Worm (Caenorhabditis elegans) whole organism, late embryonic: ENCODE measurements around the gene srn-1.

Experiments used
- C08G9.2 ChIP-seq: sonication (generic microtip); optimal IDR thresholded peaks from 2 replicates; lab custom pipeline; 2016; ENCODE audit warnings: mild to moderate bottlenecking, missing genetic modification characterization, moderate library complexity, missing compliant biosample characterization
- T23F11.4 ChIP-seq: fragments of 200-800 bp; sonication (Bioruptor generic); optimal IDR thresholded peaks from 2 replicates; lab custom pipeline; 2018; ENCODE audit warnings: mild to moderate bottlenecking, missing genetic modification characterization, missing compliant biosample characterization
- ahr-1 ChIP-seq: sonication (generic microtip); optimal IDR thresholded peaks from 2 replicates; lab custom pipeline; 2016; ENCODE audit warnings: missing genetic modification characterization, missing compliant biosample characterization
- ceh-14 ChIP-seq: sonication (generic microtip); optimal IDR thresholded peaks from 2 replicates; lab custom pipeline; 2016; ENCODE audit warnings: missing genotype, missing genetic modification characterization, missing compliant biosample characterization
- ceh-18 ChIP-seq: sonication (generic microtip); optimal IDR thresholded peaks from 2 replicates; lab custom pipeline; 2016; ENCODE audit warnings: missing genetic modification characterization, missing compliant biosample characterization
- ceh-19 ChIP-seq: fragments of 200-800 bp; sonication (Bioruptor generic); optimal IDR thresholded peaks from 2 replicates; lab custom pipeline; 2018; ENCODE audit warnings: mild to moderate bottlenecking, missing genetic modification characterization, missing compliant biosample characterization
- ceh-2 ChIP-seq: sonication (generic microtip); optimal IDR thresholded peaks from 2 replicates; lab custom pipeline; 2016; ENCODE audit warnings: missing genotype, missing genetic modification characterization, missing compliant biosample characterization
- ceh-22 ChIP-seq: sonication (generic microtip); optimal IDR thresholded peaks from 2 replicates; lab custom pipeline; 2017; ENCODE audit warnings: missing biosample characterization, missing genetic modification characterization
- ceh-24 ChIP-seq: sonication (generic microtip); optimal IDR thresholded peaks from 2 replicates; lab custom pipeline; 2016; ENCODE audit warnings: mild to moderate bottlenecking, missing genetic modification characterization, missing compliant biosample characterization
- ceh-45 ChIP-seq: fragments of 200-800 bp; sonication (Bioruptor generic); IDR thresholded peaks from 2 replicates; pipeline ENCODE4 v1.3.6; 2022; ENCODE audit warnings: missing genetic modification reagents, missing genetic modification characterization, missing compliant biosample characterization
- elt-2 ChIP-seq: sonication (generic microtip); optimal IDR thresholded peaks from 2 replicates; lab custom pipeline; 2016; ENCODE audit warnings: missing genetic modification reagents, missing genetic modification characterization, missing compliant biosample characterization
- elt-4 ChIP-seq: sonication (generic microtip); optimal IDR thresholded peaks from 2 replicates; lab custom pipeline; 2016; ENCODE audit warnings: missing genetic modification characterization, missing compliant biosample characterization
- fkh-10 ChIP-seq: fragments of 150-350 bp; optimal IDR thresholded peaks from 2 replicates; lab custom pipeline; 2014; ENCODE audit warnings: missing biosample characterization, missing genetic modification reagents, missing genetic modification characterization
- fkh-6 ChIP-seq: sonication (generic microtip); optimal IDR thresholded peaks from 2 replicates; lab custom pipeline; 2016; ENCODE audit warnings: missing genetic modification characterization, missing compliant biosample characterization
- gmeb-2 ChIP-seq: sonication (generic microtip); optimal IDR thresholded peaks from 2 replicates; lab custom pipeline; 2016; ENCODE audit warnings: missing genetic modification characterization, inconsistent platforms, missing compliant biosample characterization
- hlh-13 ChIP-seq: fragments of 200-800 bp; sonication (Bioruptor generic); optimal IDR thresholded peaks from 2 replicates; lab custom pipeline; 2018; ENCODE audit warnings: mild to moderate bottlenecking, missing genetic modification characterization, missing compliant biosample characterization
- hlh-15 ChIP-seq: sonication (generic microtip); optimal IDR thresholded peaks from 2 replicates; lab custom pipeline; 2016; ENCODE audit warnings: missing genetic modification characterization, missing compliant biosample characterization
- mec-3 ChIP-seq: sonication (generic microtip); optimal IDR thresholded peaks from 2 replicates; lab custom pipeline; 2016; ENCODE audit warnings: borderline replicate concordance, missing genetic modification characterization, missing compliant biosample characterization
- nhr-11 ChIP-seq: fragments of 150-350 bp; optimal IDR thresholded peaks from 2 replicates; lab custom pipeline; 2014; ENCODE audit warnings: missing biosample characterization, missing genetic modification characterization
- nhr-232 ChIP-seq: sonication (generic microtip); optimal IDR thresholded peaks from 2 replicates; lab custom pipeline; 2016; ENCODE audit warnings: missing genetic modification characterization, missing compliant biosample characterization
- npax-4 ChIP-seq: sonication (generic microtip); optimal IDR thresholded peaks from 2 replicates; lab custom pipeline; 2016; ENCODE audit warnings: missing genetic modification characterization, missing compliant biosample characterization
- odd-2 ChIP-seq: sonication (generic microtip); optimal IDR thresholded peaks from 2 replicates; lab custom pipeline; 2017; ENCODE audit warnings: antibody characterized with exemption, mild to moderate bottlenecking, missing genetic modification characterization, missing compliant biosample characterization
- pag-3 ChIP-seq: sonication (generic microtip); optimal IDR thresholded peaks from 2 replicates; lab custom pipeline; 2016; ENCODE audit warnings: missing compliant biosample characterization, missing genetic modification characterization, borderline replicate concordance
- pha-4 ChIP-seq: fragments of 150-350 bp; optimal IDR thresholded peaks from 2 replicates; lab custom pipeline; 2018; ENCODE audit warnings: missing biosample characterization, missing genetic modification reagents, missing genetic modification characterization
- pros-1 ChIP-seq: fragments of 150-350 bp; optimal IDR thresholded peaks from 2 replicates; lab custom pipeline; 2014; ENCODE audit warnings: missing biosample characterization, missing genetic modification reagents, missing genetic modification characterization
- sdc-2 ChIP-seq: sonication (generic microtip); optimal IDR thresholded peaks from 2 replicates; lab custom pipeline; 2016; ENCODE audit warnings: missing genotype, missing genetic modification characterization, missing compliant biosample characterization
- sox-2 ChIP-seq: fragments of 200-800 bp; sonication (Bioruptor generic); IDR thresholded peaks from 2 replicates; pipeline ENCODE4 v1.3.6; 2022; ENCODE audit warnings: missing genetic modification reagents, missing genetic modification characterization, missing compliant biosample characterization
- tbx-7 ChIP-seq: sonication (generic microtip); optimal IDR thresholded peaks from 2 replicates; lab custom pipeline; 2016; ENCODE audit warnings: missing genotype, missing genetic modification characterization, missing compliant biosample characterization
- unc-42 ChIP-seq: sonication (generic microtip); optimal IDR thresholded peaks from 2 replicates; lab custom pipeline; 2016; ENCODE audit warnings: missing genotype, missing genetic modification characterization, missing compliant biosample characterization

The srn-1 gene

ce11 chrV:6244631-6245030 lies 41.6 kb downstream of the srn-1 start:
- TF ChIP-seq ceh-18 (tag; lab: Kevin White, UChicago) (no peak), unc-42 (peak; percentile 45), ceh-22 (tag; lab: Kevin White, UChicago) (no peak)

ce11 chrV:6243260-6243659 lies 43.0 kb downstream of the srn-1 start:
- TF ChIP-seq elt-2 (peak; percentile 0), pag-3 (tag; lab: Kevin White, UChicago) (no peak)

ce11 chrV:6240735-6241134 lies 45.5 kb downstream of the srn-1 start:
- no peak for TF ChIP-seq T23F11.4 (GFP tag; lab: Kevin White, UChicago)
- no peak for TF ChIP-seq ceh-18 (tag; lab: Kevin White, UChicago)
- no peak for TF ChIP-seq gmeb-2
- TF ChIP-seq fkh-10, result no peak
- TF ChIP-seq hlh-13 (GFP tag; lab: Kevin White, UChicago), result no peak
- TF ChIP-seq ceh-45, result no peak
- TF ChIP-seq odd-2 (tag; lab: Kevin White, UChicago), result no peak
- no peak for TF ChIP-seq elt-4 (tag; lab: Kevin White, UChicago)

ce11 chrV:6239855-6240254 lies 46.4 kb downstream of the srn-1 start:
- TF ChIP-seq npax-4, result no peak
- TF ChIP-seq fkh-10, result no peak

- TF ChIP-seq mec-3 (tag; lab: Kevin White, UChicago) (no peak), pros-1 (no peak), ahr-1 (tag; lab: Kevin White, UChicago) (no peak), fkh-6 (tag; lab: Kevin White, UChicago) (no peak), gmeb-2 (no peak)
- TF ChIP-seq, all 69 proteins: peak for 0
Measured at ce11 chrV:6238347-6238746, 47.9 kb downstream of the srn-1 start.

ce11 chrV:6234876-6235275 lies 51.4 kb downstream of the srn-1 start, which contains the start of gene K08B12.3:
TSS of gene K08B12.3 (plus strand) at chrV:6235176.
- TF ChIP-seq fkh-10, result no peak
- TF ChIP-seq nhr-11, result no peak
- TF ChIP-seq ahr-1 (tag; lab: Kevin White, UChicago), result no peak
- no peak for TF ChIP-seq ceh-2 (tag; lab: Kevin White, UChicago)
- TF ChIP-seq C08G9.2 (tag; lab: Kevin White, UChicago), result no peak
- TF ChIP-seq ceh-14 (tag; lab: Kevin White, UChicago), result no peak
- TF ChIP-seq tbx-7 (tag; lab: Kevin White, UChicago), result no peak
- TF ChIP-seq mec-3 (tag; lab: Kevin White, UChicago), result no peak
- TF ChIP-seq ceh-24 (tag; lab: Kevin White, UChicago), result no peak
- TF ChIP-seq sdc-2 (tag; lab: Kevin White, UChicago), result no peak
- no peak for TF ChIP-seq fkh-6 (tag; lab: Kevin White, UChicago)
- TF ChIP-seq ceh-19 (GFP tag; lab: Kevin White, UChicago), result no peak
- no peak for TF ChIP-seq sox-2 (GFP tag; lab: Robert Waterston, UW)
- no peak for TF ChIP-seq nhr-232 (tag; lab: Kevin White, UChicago)
- TF ChIP-seq hlh-15 (tag; lab: Kevin White, UChicago), result no peak
- no peak for TF ChIP-seq pha-4
